Worm (Caenorhabditis elegans): ENCODE data around the gene srt-5.
A peak's percentile ranks its signal among the peaks of the same experiment; 100 is the strongest.

The srt-5 gene

ce11 chrV:3080792-3081191 lies at the start of gene srt-5:
TSS of gene srt-5 (minus strand) at chrV:3080892.
- no peak for TF ChIP-seq elt-2 (tag; optimal IDR thresholded peaks at IDR 0.05)
- TF ChIP-seq nhr-11 (tag; optimal IDR thresholded peaks at IDR 0.05) = no peak
- TF ChIP-seq lin-39 (tag; optimal IDR thresholded peaks at IDR 0.05) = no peak
- no peak for TF ChIP-seq pha-4 (tag; optimal IDR thresholded peaks at IDR 0.05)
- TF ChIP-seq jun-1 (tag; optimal IDR thresholded peaks at IDR 0.05) = no peak

DNA sequence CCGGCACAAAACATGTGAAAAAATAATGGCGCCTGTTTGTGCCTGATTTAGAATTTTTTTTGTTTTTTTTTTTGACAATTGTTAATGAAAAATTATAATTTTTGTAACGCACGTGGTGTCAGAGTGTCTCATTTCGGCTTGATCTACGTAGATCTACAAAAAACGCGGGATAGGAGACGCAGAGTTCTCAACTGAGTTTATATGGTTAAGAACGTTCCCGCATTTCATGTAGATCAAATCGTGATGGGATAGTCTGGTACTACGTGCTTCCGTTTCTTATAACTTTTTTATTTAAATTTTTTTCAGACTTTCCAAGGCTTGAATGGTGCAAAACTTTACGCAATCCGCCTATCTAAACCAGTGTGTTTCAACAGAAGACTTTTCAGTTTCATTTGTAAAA lies 48.1 kb upstream of the srt-5 start, which contains the start of gene tat-6:
Gene tat-6, plus strand, starts transcription at position 301 of the 400 bp plus-strand sequence.
- TF ChIP-seq lin-39 (tag; optimal IDR thresholded peaks at IDR 0.05) = no peak
- TF ChIP-seq nhr-12 (tag; optimal IDR thresholded peaks at IDR 0.05) = no peak
- TF ChIP-seq nhr-43 (tag; optimal IDR thresholded peaks at IDR 0.05; ENCODE audit: poor library complexity, severe bottlenecking) = no peak
- no peak for TF ChIP-seq eor-1 (tag; optimal IDR thresholded peaks at IDR 0.05)
- no peak for TF ChIP-seq nhr-25 (tag; optimal IDR thresholded peaks at IDR 0.05)
- no peak for TF ChIP-seq nfya-1 (tag; optimal IDR thresholded peaks at IDR 0.05; ENCODE audit: insufficient read depth)
- TF ChIP-seq nhr-11 (tag; optimal IDR thresholded peaks at IDR 0.05) = no peak

DNA sequence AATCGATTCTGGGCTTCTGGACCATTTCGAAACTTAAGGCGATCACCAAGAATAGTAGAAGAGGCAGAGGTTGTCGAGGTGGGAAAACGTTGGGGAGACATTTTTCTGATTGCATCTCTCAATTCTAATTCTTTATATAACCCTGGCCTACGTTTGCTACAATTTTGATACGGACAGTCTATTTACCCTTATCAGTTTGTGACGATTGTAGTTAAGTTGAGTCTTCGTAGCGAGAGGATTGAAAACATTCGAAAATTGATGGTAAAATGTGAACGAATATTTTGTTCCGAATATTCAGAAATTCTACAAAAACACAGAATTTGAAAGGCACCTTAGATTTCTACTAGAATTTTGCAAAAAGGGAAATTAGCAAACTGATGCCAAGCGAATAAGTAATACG lies 47.0 kb upstream of the srt-5 start, which contains the start of gene Y73C8C.10:
Gene Y73C8C.10, minus strand, starts transcription at position 101 of the 400 bp plus-strand sequence.
- no peak for TF ChIP-seq zag-1 (tag; optimal IDR thresholded peaks at IDR 0.05)
- peak; percentile 6 for TF ChIP-seq elt-2 (tag; optimal IDR thresholded peaks at IDR 0.05)

DNA sequence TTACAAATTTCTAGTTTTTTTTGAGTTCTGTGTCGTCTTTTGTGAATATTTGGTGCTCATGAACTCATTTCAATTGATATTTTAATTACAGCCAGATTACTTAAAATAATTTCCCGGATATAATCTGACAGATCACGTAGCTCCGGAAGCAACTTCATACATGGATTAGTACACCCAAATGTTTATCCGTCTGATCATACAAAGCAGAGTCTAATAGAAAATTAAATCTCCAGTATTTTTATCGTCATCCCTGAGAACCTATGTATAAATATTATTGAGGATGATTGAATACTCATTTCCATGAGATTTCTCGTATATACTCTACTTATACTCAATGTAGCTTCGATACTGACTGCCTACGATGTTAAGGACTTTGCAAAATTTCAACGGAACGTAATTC lies 44.2 kb upstream of the srt-5 start, which contains the start of gene Y73C8C.12:
Gene Y73C8C.12, plus strand, starts transcription at position 301 of the 400 bp plus-strand sequence.
- TF ChIP-seq lin-15B (tag; optimal IDR thresholded peaks at IDR 0.05) (no peak), nhr-25 (tag; optimal IDR thresholded peaks at IDR 0.05) (no peak), nfya-1 (tag; optimal IDR thresholded peaks at IDR 0.05; ENCODE audit: insufficient read depth) (no peak)

- TF ChIP-seq daf-12 (tag; optimal IDR thresholded peaks at IDR 0.05) = no peak
- TF ChIP-seq egl-27 (tag; optimal IDR thresholded peaks at IDR 0.05) = no peak
- no peak for TF ChIP-seq fkh-10 (GFP tag; optimal IDR thresholded peaks at IDR 0.05)
- no peak for TF ChIP-seq pqm-1 (tag; optimal IDR thresholded peaks at IDR 0.05)
- no peak for TF ChIP-seq nhr-11 (tag; optimal IDR thresholded peaks at IDR 0.05)
- TF ChIP-seq nhr-237 (tag; optimal IDR thresholded peaks at IDR 0.05) = no peak
Observed at ce11 chrV:3122403-3122802, 41.7 kb upstream of the srt-5 start.

ce11 chrV:3121743-3122142 lies 41.1 kb upstream of the srt-5 start, which contains the start of gene srt-56:
TSS of gene srt-56 (minus strand) at chrV:3121843.
- TF ChIP-seq ZK546.5 (tag; optimal IDR thresholded peaks at IDR 0.05) = no peak
- TF ChIP-seq daf-12 (tag; optimal IDR thresholded peaks at IDR 0.05) = no peak
- TF ChIP-seq elt-1 (tag; optimal IDR thresholded peaks at IDR 0.05) = no peak
- no peak for TF ChIP-seq nfya-1 (tag; optimal IDR thresholded peaks at IDR 0.05; ENCODE audit: insufficient read depth)
- no peak for TF ChIP-seq lsy-12 (tag; optimal IDR thresholded peaks at IDR 0.05)
- TF ChIP-seq nhr-43 (tag; optimal IDR thresholded peaks at IDR 0.05; ENCODE audit: poor library complexity, severe bottlenecking) = no peak
- no peak for TF ChIP-seq ceh-28 (tag; optimal IDR thresholded peaks at IDR 0.05)
- TF ChIP-seq nhr-76 (tag; optimal IDR thresholded peaks at IDR 0.05) = no peak
- TF ChIP-seq nhr-12 (tag; optimal IDR thresholded peaks at IDR 0.05) = no peak
- TF ChIP-seq jun-1 (tag; optimal IDR thresholded peaks at IDR 0.05) = no peak
- no peak for TF ChIP-seq sea-2 (GFP tag; optimal IDR thresholded peaks at IDR 0.05)
- no peak for TF ChIP-seq fkh-10 (GFP tag; optimal IDR thresholded peaks at IDR 0.05)
- no peak for TF ChIP-seq pha-4 (tag; optimal IDR thresholded peaks at IDR 0.05)

ce11 chrV:3119185-3119584 lies 38.5 kb upstream of the srt-5 start:
- TF ChIP-seq pqm-1 (tag; optimal IDR thresholded peaks at IDR 0.05) (peak; percentile 19), hmg-11 (tag; optimal IDR thresholded peaks at IDR 0.05) (no peak), mml-1 (tag; optimal IDR thresholded peaks at IDR 0.05) (no peak), ceh-16 (tag; optimal IDR thresholded peaks at IDR 0.05) (no peak), egl-27 (tag; optimal IDR thresholded peaks at IDR 0.05) (no peak), elt-2 (tag; optimal IDR thresholded peaks at IDR 0.05) (peak; percentile 47), nhr-43 (tag; optimal IDR thresholded peaks at IDR 0.05; ENCODE audit: poor library complexity, severe bottlenecking) (no peak), daf-12 (tag; optimal IDR thresholded peaks at IDR 0.05) (no peak), nhr-237 (tag; optimal IDR thresholded peaks at IDR 0.05) (no peak), ama-1 (optimal IDR thresholded peaks at IDR 0.05) (no peak)
